Fruit fly (Drosophila melanogaster) whole organism, prepupa: Measurements from ENCODE around the gene Polr2G.
A peak's percentile ranks its signal among the peaks of the same experiment; 100 is the strongest.

Experiments used
- Blimp-1 ChIP-seq: fragments of 200-800 bp; sonication (Bioruptor generic); optimal IDR thresholded peaks from 3 replicates; lab custom pipeline; 2017; ENCODE audit warnings: missing biosample characterization, missing genetic modification characterization, mild to moderate bottlenecking, moderate library complexity, missing genetic modification reagents
- CG10631 ChIP-seq: fragments of 200-800 bp; sonication (Bioruptor generic); optimal IDR thresholded peaks from 2 replicates; lab custom pipeline; 2016; ENCODE audit warnings: missing biosample characterization, missing genetic modification characterization
- CG10669 ChIP-seq: fragments of 200-800 bp; sonication (Bioruptor generic); optimal IDR thresholded peaks from 3 replicates; lab custom pipeline; 2018; ENCODE audit warnings: missing biosample characterization, mild to moderate bottlenecking, missing genetic modification characterization, moderate library complexity
- CG11294 ChIP-seq: fragments of 200-800 bp; sonication (Bioruptor generic); IDR thresholded peaks from 2 replicates; pipeline ENCODE4 v1.3.6; 2022; ENCODE audit warnings: missing biosample characterization, missing genetic modification characterization
- CG11762 ChIP-seq: fragments of 200-800 bp; sonication (Bioruptor generic); optimal IDR thresholded peaks from 3 replicates; lab custom pipeline; 2016; ENCODE audit warnings: missing biosample characterization, missing genetic modification characterization; ENCODE audit not compliant: insufficient read depth
- CG16779 ChIP-seq: fragments of 200-800 bp; sonication (Bioruptor generic); optimal IDR thresholded peaks from 3 replicates; lab custom pipeline; 2017; ENCODE audit warnings: missing biosample characterization, mild to moderate bottlenecking, missing genetic modification characterization
- CG3032 ChIP-seq: fragments of 200-800 bp; optimal IDR thresholded peaks from 2 replicates; lab custom pipeline; 2019; ENCODE audit warnings: missing biosample characterization, mild to moderate bottlenecking, missing genetic modification characterization, moderate library complexity
- CG31627 ChIP-seq: fragments of 200-800 bp; sonication (Bioruptor generic); optimal IDR thresholded peaks from 3 replicates; lab custom pipeline; 2016; ENCODE audit warnings: missing biosample characterization, missing genetic modification characterization
- CG32006 ChIP-seq: fragments of 200-800 bp; sonication (Bioruptor generic); optimal IDR thresholded peaks from 3 replicates; lab custom pipeline; 2017; ENCODE audit warnings: missing biosample characterization, mild to moderate bottlenecking, missing genetic modification characterization
- CG34406 ChIP-seq: fragments of 200-800 bp; sonication (Bioruptor generic); optimal IDR thresholded peaks from 3 replicates; lab custom pipeline; 2016; ENCODE audit warnings: missing biosample characterization, missing genetic modification characterization
- CG3919 ChIP-seq: fragments of 200-800 bp; sonication (Bioruptor generic); optimal IDR thresholded peaks from 3 replicates; lab custom pipeline; 2016; ENCODE audit warnings: missing biosample characterization, missing genetic modification characterization
- CG4318 ChIP-seq: fragments of 200-800 bp; sonication (Bioruptor generic); optimal IDR thresholded peaks from 3 replicates; lab custom pipeline; 2017; ENCODE audit warnings: missing biosample characterization, mild to moderate bottlenecking, missing genetic modification characterization
- CG6163 ChIP-seq: fragments of 200-800 bp; sonication (Bioruptor generic); IDR thresholded peaks from 3 replicates; pipeline ENCODE4 v1.3.6; 2022; ENCODE audit warnings: missing biosample characterization, missing genetic modification characterization
- CG6808 ChIP-seq: fragments of 200-800 bp; sonication (Bioruptor generic); optimal IDR thresholded peaks from 3 replicates; lab custom pipeline; 2017; ENCODE audit warnings: missing biosample characterization, missing genetic modification characterization, mild to moderate bottlenecking, moderate library complexity, missing genetic modification reagents
- CG6854 ChIP-seq: fragments of 200-800 bp; sonication (Bioruptor generic); optimal IDR thresholded peaks from 2 replicates; lab custom pipeline; 2017; ENCODE audit warnings: missing biosample characterization, mild to moderate bottlenecking, missing genetic modification characterization
- CG7368 ChIP-seq: fragments of 200-800 bp; sonication (Bioruptor generic); optimal IDR thresholded peaks from 3 replicates; lab custom pipeline; 2016; ENCODE audit warnings: missing biosample characterization, missing genetic modification characterization
- CG8319 ChIP-seq: fragments of 200-800 bp; sonication (Bioruptor generic); optimal IDR thresholded peaks from 3 replicates; lab custom pipeline; 2016; ENCODE audit warnings: missing biosample characterization, missing genetic modification characterization
- CG8632 ChIP-seq: fragments of 200-800 bp; sonication (Bioruptor generic); optimal IDR thresholded peaks from 3 replicates; lab custom pipeline; 2016; ENCODE audit warnings: missing biosample characterization, missing genetic modification characterization
- Eip75B ChIP-seq: fragments of 200-800 bp; sonication (Bioruptor generic); optimal IDR thresholded peaks from 3 replicates; lab custom pipeline; 2016; ENCODE audit warnings: missing biosample characterization, missing genetic modification characterization
- Eip78C ChIP-seq: fragments of 200-800 bp; sonication (Bioruptor generic); peaks from one replicate; lab custom pipeline; 2016; ENCODE audit warnings: missing biosample characterization, missing genetic modification characterization
- Ets21C ChIP-seq: fragments of 200-800 bp; sonication (Bioruptor generic); optimal IDR thresholded peaks from 3 replicates; lab custom pipeline; 2016; ENCODE audit warnings: missing biosample characterization, missing genetic modification characterization
- Ets96B ChIP-seq: fragments of 200-800 bp; optimal IDR thresholded peaks from 2 replicates; lab custom pipeline; 2019; ENCODE audit warnings: missing biosample characterization, mild to moderate bottlenecking, missing genetic modification characterization, moderate library complexity
- Gug ChIP-seq: fragments of 200-800 bp; sonication (Bioruptor generic); IDR thresholded peaks from 2 replicates; pipeline ENCODE4 v1.3.6; 2022; ENCODE audit warnings: missing biosample characterization, missing genetic modification characterization
- Hr38 ChIP-seq: sonication (Bioruptor generic); optimal IDR thresholded peaks from 2 replicates; lab custom pipeline; 2016; ENCODE audit warnings: missing biosample characterization, missing genetic modification characterization
- Hr4 ChIP-seq: fragments of 200-800 bp; sonication (Bioruptor generic); optimal IDR thresholded peaks from 3 replicates; lab custom pipeline; 2016; ENCODE audit warnings: missing biosample characterization, missing genetic modification characterization
- Lpt ChIP-seq: fragments of 200-800 bp; sonication (Bioruptor generic); optimal IDR thresholded peaks from 3 replicates; lab custom pipeline; 2016; ENCODE audit warnings: missing biosample characterization, missing genetic modification characterization
- OdsH ChIP-seq: fragments of 200-800 bp; sonication (Bioruptor generic); optimal IDR thresholded peaks from 3 replicates; lab custom pipeline; 2016; ENCODE audit warnings: missing biosample characterization, missing genetic modification characterization
- Smox ChIP-seq: fragments of 200-800 bp; sonication (Bioruptor generic); optimal IDR thresholded peaks from 3 replicates; lab custom pipeline; 2016; ENCODE audit warnings: missing biosample characterization, missing genetic modification characterization
- Sox102F ChIP-seq: fragments of 200-800 bp; sonication (Bioruptor generic); optimal IDR thresholded peaks from 2 replicates; lab custom pipeline; 2016; ENCODE audit warnings: missing biosample characterization, mild to moderate bottlenecking, missing genetic modification characterization
- Sox14 ChIP-seq: fragments of 200-800 bp; sonication (Bioruptor generic); optimal IDR thresholded peaks from 3 replicates; lab custom pipeline; 2016; ENCODE audit warnings: missing biosample characterization, missing genetic modification characterization
- achi ChIP-seq: fragments of 200-800 bp; sonication (Bioruptor generic); optimal IDR thresholded peaks from 3 replicates; lab custom pipeline; 2016; ENCODE audit warnings: missing biosample characterization, missing genetic modification characterization
- cyc ChIP-seq: fragments of 200-800 bp; sonication (Bioruptor generic); optimal IDR thresholded peaks from 3 replicates; lab custom pipeline; 2016; ENCODE audit warnings: missing biosample characterization, missing genetic modification characterization
- dac ChIP-seq: fragments of 200-800 bp; sonication (Bioruptor generic); optimal IDR thresholded peaks from 2 replicates; lab custom pipeline; 2017; ENCODE audit warnings: missing biosample characterization, mild to moderate bottlenecking, missing genetic modification characterization
- dsx ChIP-seq: fragments of 200-800 bp; optimal IDR thresholded peaks from 3 replicates; lab custom pipeline; 2019; ENCODE audit warnings: missing biosample characterization, mild to moderate bottlenecking, missing genetic modification characterization, moderate library complexity; ENCODE audit not compliant: poor library complexity, severe bottlenecking
- eg ChIP-seq: fragments of 200-800 bp; sonication (Bioruptor generic); IDR thresholded peaks from 3 replicates; pipeline ENCODE4 v1.3.6; 2022; ENCODE audit warnings: missing biosample characterization, missing genetic modification characterization
- esn ChIP-seq: fragments of 200-800 bp; sonication (Bioruptor generic); optimal IDR thresholded peaks from 2 replicates; lab custom pipeline; 2016; ENCODE audit warnings: missing biosample characterization, mild to moderate bottlenecking, missing genetic modification characterization, moderate library complexity
- fd59A ChIP-seq: fragments of 200-800 bp; sonication (Bioruptor generic); optimal IDR thresholded peaks from 2 replicates; lab custom pipeline; 2017; ENCODE audit warnings: missing biosample characterization, mild to moderate bottlenecking, missing genetic modification characterization, missing genetic modification reagents
- fd85E ChIP-seq: fragments of 200-800 bp; sonication (Bioruptor generic); optimal IDR thresholded peaks from 3 replicates; lab custom pipeline; 2016; ENCODE audit warnings: missing biosample characterization, missing genetic modification characterization
- lz ChIP-seq: fragments of 200-800 bp; sonication (Bioruptor generic); optimal IDR thresholded peaks from 3 replicates; lab custom pipeline; 2016; ENCODE audit warnings: missing biosample characterization, missing genetic modification characterization
- salr ChIP-seq, 2 experiments: fragments of 200-800 bp; sonication (Bioruptor generic); optimal IDR thresholded peaks; 3 replicates each; lab custom pipeline; 2016 to 2018; ENCODE audit warnings: missing biosample characterization in 2 of 2, missing genetic modification characterization in 2 of 2, mild to moderate bottlenecking in 1 of 2
- ss ChIP-seq, 2 experiments: fragments of 200-800 bp; sonication (Bioruptor generic); optimal IDR thresholded peaks; 2 replicates in 1 of 2; 3 replicates in 1 of 2; lab custom pipeline; 2017 to 2018; ENCODE audit warnings: mild to moderate bottlenecking in 2 of 2, missing biosample characterization in 2 of 2, missing genetic modification characterization in 2 of 2, moderate library complexity in 1 of 2
- svp ChIP-seq: fragments of 200-800 bp; sonication (Bioruptor generic); peaks from one replicate; lab custom pipeline; 2016; ENCODE audit warnings: missing biosample characterization, missing genetic modification characterization
- vri ChIP-seq: fragments of 200-800 bp; sonication (Bioruptor generic); optimal IDR thresholded peaks from 3 replicates; lab custom pipeline; 2016; ENCODE audit warnings: missing biosample characterization, mild to moderate bottlenecking, missing genetic modification characterization

The Polr2G gene

dm6 chr3R:15218824-15219576, 4.0 kb downstream of the Polr2G start, which contains the start of the genes SIDL and CG12241 (continued):
- TF ChIP-seq OdsH (GFP tag; lab: Kevin White, UChicago) = no peak
- peak; percentile 89 for TF ChIP-seq CG10631 (GFP tag; lab: Kevin White, UChicago)
- TF ChIP-seq fd85E = peak; percentile 68
- TF ChIP-seq Sox14 = peak; percentile 78
- TF ChIP-seq Smox (GFP tag; lab: Kevin White, UChicago) = no peak
- peak; percentile 75 for TF ChIP-seq dac (GFP tag; lab: Kevin White, UChicago)
- TF ChIP-seq achi (GFP tag; lab: Kevin White, UChicago) = no peak
- TF ChIP-seq Eip75B (GFP tag; lab: Kevin White, UChicago) = no peak
- peak; percentile 99 for TF ChIP-seq eg
- TF ChIP-seq Ets21C (GFP tag; lab: Kevin White, UChicago) = no peak
- peak; percentile 85 for TF ChIP-seq Blimp-1 (GFP tag; lab: Kevin White, UChicago)
- TF ChIP-seq CG8319 = no peak
- TF ChIP-seq Ets96B = peak; percentile 94
- TF ChIP-seq CG32006 (GFP tag; lab: Kevin White, UChicago) = no peak
- no peak for TF ChIP-seq CG8632
- TF ChIP-seq CG3919 (GFP tag; lab: Kevin White, UChicago) = peak; percentile 96
- peak; percentile 61 for TF ChIP-seq CG6854
- peak; percentile 86 for TF ChIP-seq Lpt
- peak; percentile 99 for TF ChIP-seq Eip78C (GFP tag; lab: Kevin White, UChicago)
- peak; percentile 88 for TF ChIP-seq esn

DNA sequence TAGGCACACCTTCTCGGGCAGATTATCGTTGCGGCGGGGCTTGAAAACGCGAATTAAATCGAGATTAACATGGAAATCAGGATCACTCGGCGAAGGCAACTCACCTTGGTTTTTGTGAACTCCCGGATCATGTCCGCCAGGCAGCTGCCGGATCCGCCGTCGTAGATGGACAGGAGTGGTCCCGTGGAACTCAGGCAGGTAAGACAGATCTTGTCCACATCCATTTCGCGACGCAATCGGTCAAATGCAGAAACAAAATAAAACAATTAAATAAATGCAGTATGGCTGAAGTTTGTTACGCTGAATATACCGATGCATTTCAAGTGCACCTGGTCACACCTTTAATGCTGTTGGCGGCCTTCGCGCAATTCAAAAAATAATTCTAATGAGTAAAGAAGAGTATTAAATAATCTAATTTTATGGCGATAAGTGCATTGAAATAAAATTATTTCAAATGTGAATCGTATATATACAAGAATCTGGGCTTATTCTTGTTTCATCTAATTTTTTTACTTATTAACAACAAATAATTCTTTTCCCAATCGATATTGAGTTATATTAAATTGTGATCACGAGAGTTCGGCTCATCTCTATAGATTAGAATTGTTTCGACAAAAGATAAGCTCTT, 9.5 kb downstream of the Polr2G start, which contains the start of the genes CG6654 and CG4210:
Gene CG6654, minus strand, starts transcription at position 297 of the 628 bp plus-strand sequence.
Gene CG4210, plus strand, starts transcription at position 613 of the 628 bp plus-strand sequence.
- no peak for TF ChIP-seq svp (GFP tag; lab: Kevin White, UChicago)
- peak; percentile 30 for TF ChIP-seq cyc
- peak; percentile 4 for TF ChIP-seq CG3032 (tag; lab: Kevin White, UChicago)
- TF ChIP-seq esn = peak; percentile 35
- peak; percentile 33 for TF ChIP-seq Sox14
- TF ChIP-seq CG31627 (GFP tag; lab: Kevin White, UChicago) = peak; percentile 8

DNA sequence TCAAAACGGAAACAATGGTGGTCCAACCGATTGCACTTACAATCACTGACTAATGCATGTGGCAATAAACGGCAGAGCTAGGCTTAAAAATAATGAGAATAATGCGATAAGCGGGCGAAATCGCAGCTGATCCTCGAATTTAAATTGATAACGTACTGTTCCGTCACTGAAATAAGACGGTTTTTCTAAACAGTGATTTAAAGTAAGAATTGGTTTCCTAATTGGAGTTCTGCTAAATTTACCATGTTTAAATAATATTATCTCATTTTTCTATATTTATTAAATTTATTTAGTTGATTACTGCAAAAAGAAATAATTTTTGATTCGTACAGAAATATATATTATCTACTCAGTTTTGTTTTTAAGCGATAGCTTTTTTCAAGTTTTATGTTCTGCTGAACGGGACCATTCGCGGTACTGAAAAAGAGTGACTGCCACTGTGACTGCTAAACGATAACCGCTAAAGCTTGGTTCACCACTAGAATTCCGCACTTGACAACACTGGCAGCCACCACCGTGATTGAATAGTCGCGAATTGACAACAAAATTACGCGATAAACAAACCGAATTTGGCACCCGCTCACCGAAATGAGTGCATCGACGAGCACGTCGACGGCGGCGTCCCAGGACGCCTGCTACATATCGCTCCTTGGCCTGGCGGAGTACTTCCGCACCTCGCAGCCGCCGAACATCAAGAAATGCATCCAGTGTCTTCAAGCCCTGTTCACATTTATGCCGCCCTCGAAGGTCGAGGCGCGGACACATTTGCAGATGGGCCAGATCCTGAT, 14.1 kb downstream of the Polr2G start, which contains the start of the genes Spn88Eb and Mau2:
Gene Spn88Eb, minus strand, starts transcription at position 51 of the 788 bp plus-strand sequence.
Gene Mau2, plus strand, starts transcription at position 493 of the 788 bp plus-strand sequence.
- TF ChIP-seq CG11294 (GFP tag; lab: Robert Waterston, UW) (peak; percentile 43; the same call in 1 of the 2 replicates), CG32006 (GFP tag; lab: Kevin White, UChicago) (no peak), Sox102F (GFP tag; lab: Kevin White, UChicago) (no peak), salr (GFP tag; optimal IDR thresholded peaks at IDR 0.05; lab: Kevin White, UChicago) (no peak), CG6163 (GFP tag; lab: Robert Waterston, UW) (peak; percentile 18; the same call in 1 of the 3 replicates), OdsH (GFP tag; lab: Kevin White, UChicago) (no peak), CG3032 (tag; lab: Kevin White, UChicago) (peak; percentile 62), CG31627 (GFP tag; lab: Kevin White, UChicago) (peak; percentile 63), CG34406 (GFP tag; lab: Kevin White, UChicago) (no peak), Hr4 (GFP tag; lab: Kevin White, UChicago) (no peak), Eip75B (GFP tag; lab: Kevin White, UChicago) (no peak), CG7368 (GFP tag; lab: Kevin White, UChicago) (no peak), cyc (peak; percentile 52), CG6808 (GFP tag; lab: Kevin White, UChicago) (no peak), Ets96B (no peak), fd59A (GFP tag; lab: Kevin White, UChicago) (no peak), Eip78C (GFP tag; lab: Kevin White, UChicago) (no peak), ss (GFP tag; optimal IDR thresholded peaks at IDR 0.05; lab: Kevin White, UChicago) (no peak), Gug (GFP tag; lab: Robert Waterston, UW) (peak; percentile 60), CG8319 (no peak), CG11762 (GFP tag; lab: Kevin White, UChicago) (no peak), vri (GFP tag; lab: Kevin White, UChicago) (no peak), dac (GFP tag; lab: Kevin White, UChicago) (no peak), dsx (GFP tag; lab: Kevin White, UChicago) (no peak), lz (GFP tag; lab: Kevin White, UChicago) (peak; percentile 58), CG10669 (GFP tag; lab: Kevin White, UChicago) (no peak), CG3919 (GFP tag; lab: Kevin White, UChicago) (no peak), Hr38 (GFP tag; lab: Kevin White, UChicago) (no peak), CG16779 (no peak), CG4318 (no peak)
